Worm (Caenorhabditis elegans) whole organism, L1 larva: ENCODE data around the gene atfs-1.

Experiments
- C04F5.9 ChIP-seq: sonication (generic microtip); optimal IDR thresholded peaks from 2 replicates; lab custom pipeline; 2016; ENCODE audit warnings: missing genetic modification characterization, missing compliant biosample characterization
- C16A3.4 ChIP-seq: fragments of 150-350 bp; optimal IDR thresholded peaks from 2 replicates; lab custom pipeline; 2014; ENCODE audit warnings: missing biosample characterization, missing genetic modification characterization
- C34B4.2 ChIP-seq: sonication (generic microtip); optimal IDR thresholded peaks from 2 replicates; lab custom pipeline; 2017; ENCODE audit warnings: mild to moderate bottlenecking, missing genetic modification characterization, missing compliant biosample characterization
- aly-2 ChIP-seq: fragments of 150-350 bp; optimal IDR thresholded peaks from 2 replicates; lab custom pipeline; 2014; ENCODE audit warnings: missing biosample characterization, missing genetic modification characterization
- ama-1 ChIP-seq: fragments of 150-350 bp; optimal IDR thresholded peaks from 2 replicates; lab custom pipeline; 2014
- blmp-1 ChIP-seq: fragments of 150-350 bp; optimal IDR thresholded peaks from 2 replicates; lab custom pipeline; 2014; ENCODE audit warnings: missing biosample characterization, missing genetic modification characterization
- ceh-8 ChIP-seq: fragments of 200-800 bp; sonication (Bioruptor generic); optimal IDR thresholded peaks from 2 replicates; lab custom pipeline; 2018; ENCODE audit warnings: mild to moderate bottlenecking, missing genetic modification characterization, moderate library complexity, missing compliant biosample characterization
- ceh-82 ChIP-seq, 3 experiments: fragments of 150-350 bp in 1 of 3; sonication (generic microtip) in 2 of 3; optimal IDR thresholded peaks; 2 replicates each; lab custom pipeline; 2014 to 2017; ENCODE audit warnings: missing biosample characterization in 3 of 3, missing genetic modification characterization in 3 of 3
- ceh-88 ChIP-seq: fragments of 200-800 bp; sonication (Bioruptor generic); IDR thresholded peaks from 2 replicates; pipeline ENCODE4 v1.3.6; 2022; ENCODE audit warnings: missing genetic modification characterization, missing compliant biosample characterization
- ceh-90 ChIP-seq: sonication (generic microtip); optimal IDR thresholded peaks from 2 replicates; lab custom pipeline; 2016; ENCODE audit warnings: missing genetic modification characterization, missing compliant biosample characterization
- ces-1 ChIP-seq: fragments of 150-350 bp; optimal IDR thresholded peaks from 2 replicates; lab custom pipeline; 2014; ENCODE audit warnings: missing biosample characterization, missing genetic modification reagents, missing genetic modification characterization
- dpl-1 ChIP-seq, 3 experiments: fragments of 150-350 bp in 2 of 3; sonication (generic microtip) in 1 of 3; optimal IDR thresholded peaks; 2 replicates each; lab custom pipeline; 2014 to 2017; ENCODE audit warnings: missing biosample characterization in 3 of 3, missing genetic modification characterization in 3 of 3, missing genetic modification reagents in 3 of 3
- dsc-1 ChIP-seq: sonication (generic microtip); optimal IDR thresholded peaks from 2 replicates; lab custom pipeline; 2016; ENCODE audit warnings: mild to moderate bottlenecking, missing genetic modification characterization, missing compliant biosample characterization
- efl-1 ChIP-seq, 4 experiments: fragments of 150-350 bp; optimal IDR thresholded peaks in 3 of 4; peaks in 1 of 4; 1 replicate in 1 of 4; 2 replicates in 3 of 4; lab custom pipeline; 2014; ENCODE audit warnings: missing biosample characterization in 2 of 4, missing genetic modification characterization in 2 of 4, missing genetic modification reagents in 2 of 4
- elt-2 ChIP-seq: sonication (generic microtip); optimal IDR thresholded peaks from 2 replicates; lab custom pipeline; 2016; ENCODE audit warnings: missing genetic modification characterization, mild to moderate bottlenecking, inconsistent platforms, missing compliant biosample characterization, missing genetic modification reagents
- ets-5 ChIP-seq: fragments of 200-800 bp; sonication (Bioruptor generic); IDR thresholded peaks from 2 replicates; pipeline ENCODE4 v1.3.6; 2022; ENCODE audit warnings: missing genetic modification characterization, missing compliant biosample characterization
- fkh-10 ChIP-seq: sonication (generic microtip); optimal IDR thresholded peaks from 2 replicates; lab custom pipeline; 2017; ENCODE audit warnings: missing biosample characterization, missing genetic modification reagents, missing genetic modification characterization
- fkh-4 ChIP-seq: sonication (generic microtip); optimal IDR thresholded peaks from 2 replicates; lab custom pipeline; 2016; ENCODE audit warnings: missing compliant biosample characterization, missing genetic modification characterization, borderline replicate concordance
- fkh-8 ChIP-seq: sonication (generic microtip); optimal IDR thresholded peaks from 2 replicates; lab custom pipeline; 2016; ENCODE audit warnings: mild to moderate bottlenecking, missing genetic modification characterization, missing compliant biosample characterization
- fos-1 ChIP-seq: fragments of 150-350 bp; optimal IDR thresholded peaks from 2 replicates; lab custom pipeline; 2014; ENCODE audit warnings: missing biosample characterization, missing genetic modification characterization
- grh-1 ChIP-seq: fragments of 200-800 bp; sonication (Bioruptor generic); IDR thresholded peaks from 2 replicates; pipeline ENCODE4 v1.3.6; 2022; ENCODE audit warnings: missing genetic modification reagents, missing genetic modification characterization, missing compliant biosample characterization
- hlh-4 ChIP-seq: sonication (generic microtip); optimal IDR thresholded peaks from 2 replicates; lab custom pipeline; 2016; ENCODE audit warnings: mild to moderate bottlenecking, missing genetic modification characterization, missing compliant biosample characterization
- isw-1 ChIP-seq: fragments of 200-800 bp; sonication (Bioruptor generic); IDR thresholded peaks from 2 replicates; pipeline ENCODE4 v1.3.6; 2022; ENCODE audit warnings: missing genetic modification characterization, missing compliant biosample characterization
- jun-1 ChIP-seq: fragments of 150-350 bp; optimal IDR thresholded peaks from 2 replicates; lab custom pipeline; 2014; ENCODE audit warnings: missing biosample characterization, missing genetic modification reagents, missing genetic modification characterization
- lin-13 ChIP-seq: fragments of 150-350 bp; optimal IDR thresholded peaks from 2 replicates; lab custom pipeline; 2014; ENCODE audit warnings: missing biosample characterization, missing genetic modification reagents, missing genetic modification characterization
- lin-14 ChIP-seq: fragments of 200-800 bp; sonication (Bioruptor generic); optimal IDR thresholded peaks from 2 replicates; lab custom pipeline; 2018; ENCODE audit warnings: mild to moderate bottlenecking, missing genetic modification characterization, moderate library complexity, missing compliant biosample characterization
- lin-15B ChIP-seq: fragments of 150-350 bp; sonication (generic microtip); optimal IDR thresholded peaks from 3 replicates; lab custom pipeline; 2014; ENCODE audit warnings: missing biosample characterization, missing genetic modification characterization
- lin-35 ChIP-seq, 2 experiments: fragments of 150-350 bp; optimal IDR thresholded peaks; 2 replicates each; lab custom pipeline; 2014; ENCODE audit warnings: missing biosample characterization in 2 of 2, missing genetic modification characterization in 2 of 2, missing genetic modification reagents in 2 of 2
- lsy-2 ChIP-seq, 2 experiments: fragments of 150-350 bp; optimal IDR thresholded peaks; 2 replicates each; lab custom pipeline; 2014; ENCODE audit warnings: missing biosample characterization in 2 of 2, missing genetic modification characterization in 2 of 2
- mab-9 ChIP-seq: fragments of 200-800 bp; sonication (Bioruptor generic); IDR thresholded peaks from 2 replicates; pipeline ENCODE4 v1.3.6; 2022; ENCODE audit warnings: missing genetic modification reagents, missing genetic modification characterization, missing compliant biosample characterization
- mdl-1 ChIP-seq, 2 experiments: fragments of 150-350 bp; optimal IDR thresholded peaks; 2 replicates each; lab custom pipeline; 2014 to 2017; ENCODE audit warnings: missing biosample characterization in 2 of 2, missing genetic modification characterization in 2 of 2, inconsistent platforms in 1 of 2
- mep-1 ChIP-seq: fragments of 150-350 bp; optimal IDR thresholded peaks from 2 replicates; lab custom pipeline; 2014; ENCODE audit warnings: missing biosample characterization, missing genetic modification characterization
- nhr-19 ChIP-seq: fragments of 200-800 bp; sonication (Bioruptor generic); conservative IDR thresholded peaks from 2 replicates; pipeline ENCODE4 v1.3.6; 2022; ENCODE audit warnings: missing genetic modification characterization, missing compliant biosample characterization
- nhr-237 ChIP-seq: fragments of 150-350 bp; optimal IDR thresholded peaks from 2 replicates; lab custom pipeline; 2014; ENCODE audit warnings: missing biosample characterization, missing genetic modification characterization
- nhr-47 ChIP-seq: sonication (generic microtip); optimal IDR thresholded peaks from 2 replicates; lab custom pipeline; 2016; ENCODE audit warnings: mild to moderate bottlenecking, missing genetic modification characterization, moderate library complexity, missing compliant biosample characterization
- nhr-71 ChIP-seq: sonication (generic microtip); optimal IDR thresholded peaks from 2 replicates; lab custom pipeline; 2016; ENCODE audit warnings: mild to moderate bottlenecking, missing genetic modification characterization, moderate library complexity, missing compliant biosample characterization
- nhr-77 ChIP-seq: fragments of 150-350 bp; optimal IDR thresholded peaks from 2 replicates; lab custom pipeline; 2014; ENCODE audit warnings: missing biosample characterization, missing genetic modification characterization
- nhr-84 ChIP-seq: sonication (generic microtip); optimal IDR thresholded peaks from 2 replicates; lab custom pipeline; 2017; ENCODE audit warnings: missing biosample characterization, missing genetic modification characterization
- nhr-90 ChIP-seq: sonication (generic microtip); optimal IDR thresholded peaks from 2 replicates; lab custom pipeline; 2016; ENCODE audit warnings: mild to moderate bottlenecking, missing genetic modification characterization, missing compliant biosample characterization; ENCODE audit not compliant: poor library complexity
- pag-3 ChIP-seq: sonication (generic microtip); optimal IDR thresholded peaks from 2 replicates; lab custom pipeline; 2017; ENCODE audit warnings: missing genetic modification characterization, mild to moderate bottlenecking, missing compliant biosample characterization, antibody characterized with exemption, borderline replicate concordance; ENCODE audit not compliant: insufficient read depth
- rnt-1 ChIP-seq: sonication (generic microtip); optimal IDR thresholded peaks from 2 replicates; lab custom pipeline; 2016; ENCODE audit warnings: mild to moderate bottlenecking, missing genetic modification characterization, moderate library complexity, missing compliant biosample characterization
- snpc-4 ChIP-seq: fragments of 150-350 bp; optimal IDR thresholded peaks from 2 replicates; lab custom pipeline; 2014; ENCODE audit warnings: missing biosample characterization, missing genetic modification characterization
- snu-23 ChIP-seq: sonication (generic microtip); optimal IDR thresholded peaks from 2 replicates; lab custom pipeline; 2016; ENCODE audit warnings: missing genetic modification characterization, missing compliant biosample characterization
- sox-4 ChIP-seq: sonication (generic microtip); optimal IDR thresholded peaks from 2 replicates; lab custom pipeline; 2016; ENCODE audit warnings: missing genetic modification characterization, missing compliant biosample characterization
- sptf-1 ChIP-seq: fragments of 150-350 bp; optimal IDR thresholded peaks from 2 replicates; lab custom pipeline; 2014; ENCODE audit warnings: missing biosample characterization, missing genetic modification characterization
- swsn-7 ChIP-seq: sonication (generic microtip); optimal IDR thresholded peaks from 2 replicates; lab custom pipeline; 2016; ENCODE audit warnings: missing genetic modification characterization, missing compliant biosample characterization
- tbx-2 ChIP-seq: sonication (generic microtip); optimal IDR thresholded peaks from 2 replicates; lab custom pipeline; 2016; ENCODE audit warnings: missing genetic modification characterization, missing compliant biosample characterization
- tlp-1 ChIP-seq: fragments of 150-350 bp; optimal IDR thresholded peaks from 2 replicates; lab custom pipeline; 2014; ENCODE audit warnings: missing biosample characterization, missing genetic modification characterization
- unc-130 ChIP-seq: fragments of 150-350 bp; optimal IDR thresholded peaks from 2 replicates; lab custom pipeline; 2017; ENCODE audit warnings: missing biosample characterization, missing genetic modification characterization, inconsistent platforms
- xbp-1 ChIP-seq: sonication (generic microtip); optimal IDR thresholded peaks from 2 replicates; lab custom pipeline; 2016; ENCODE audit warnings: missing genetic modification characterization, missing compliant biosample characterization
- zip-4 ChIP-seq: fragments of 200-800 bp; sonication (Bioruptor generic); optimal IDR thresholded peaks from 2 replicates; lab custom pipeline; 2018; ENCODE audit warnings: mild to moderate bottlenecking, missing genetic modification characterization, moderate library complexity, missing compliant biosample characterization
- ztf-11 ChIP-seq, 2 experiments: sonication (generic microtip); optimal IDR thresholded peaks; 2 replicates each; lab custom pipeline; 2016 to 2017; ENCODE audit warnings: missing genetic modification characterization in 2 of 2, missing biosample characterization in 1 of 2, missing compliant biosample characterization in 1 of 2

The atfs-1 gene

ce11 chrV:14193451-14193850, at the start of gene atfs-1:
atfs-1 (plus strand) TSS chrV:14193663.
- no peak for TF ChIP-seq ces-1 (GFP tag; lab: Kevin White, UChicago)
- TF ChIP-seq nhr-237 (tag; lab: Kevin White, UChicago) = no peak
- TF ChIP-seq dpl-1 (GFP tag; optimal IDR thresholded peaks at IDR 0.05; lab: Kevin White, UChicago) = peak in 2 of 3 experiments; percentile 36 to 43
- TF ChIP-seq nhr-19 (GFP tag; lab: Robert Waterston, UW) = peak; percentile 74
- peak; percentile 66 for TF ChIP-seq elt-2 (tag; lab: Kevin White, UChicago)
- peak; percentile 83 for TF ChIP-seq rnt-1
- peak; percentile 47 for TF ChIP-seq aly-2 (tag; lab: Kevin White, UChicago)
- TF ChIP-seq ets-5 (GFP tag; lab: Robert Waterston, UW) = no peak
- no peak for TF ChIP-seq sptf-1 (tag; lab: Kevin White, UChicago)
- peak; percentile 72 for TF ChIP-seq swsn-7
- TF ChIP-seq mep-1 (tag; lab: Kevin White, UChicago) = peak; percentile 64
- TF ChIP-seq ama-1 (lab: Kevin White, UChicago) = no peak
- peak; percentile 52 for TF ChIP-seq xbp-1 (tag; lab: Kevin White, UChicago)
- TF ChIP-seq unc-130 (tag; lab: Kevin White, UChicago) = peak; percentile 7
- no peak for TF ChIP-seq pag-3
- TF ChIP-seq mab-9 = 0 out of 2 replicates have a peak, but pooled peaks have one; percentile 19
- TF ChIP-seq fkh-10 (GFP tag; lab: Kevin White, UChicago) = no peak
- TF ChIP-seq fkh-8 = peak; percentile 10
- TF ChIP-seq mdl-1 (tag; optimal IDR thresholded peaks at IDR 0.05; lab: Kevin White, UChicago) = peak in 1 of 2 experiments; percentile 68
- TF ChIP-seq C34B4.2 (tag; lab: Kevin White, UChicago) = no peak
- peak; percentile 67 for TF ChIP-seq tbx-2
- peak; percentile 63 for TF ChIP-seq nhr-77 (tag; lab: Kevin White, UChicago)
- TF ChIP-seq ceh-8 (GFP tag; lab: Kevin White, UChicago) = no peak
- peak; percentile 86 for TF ChIP-seq snu-23 (GFP tag; lab: Kevin White, UChicago)
- no peak for TF ChIP-seq C04F5.9
- peak; percentile 90 for TF ChIP-seq lin-14 (GFP tag; lab: Kevin White, UChicago)
- TF ChIP-seq ceh-82 (tag; optimal IDR thresholded peaks at IDR 0.05; lab: Kevin White, UChicago) = peak in 2 of 3 experiments; percentile 57 to 67
- no peak for TF ChIP-seq hlh-4 (tag; lab: Kevin White, UChicago)
- no peak for TF ChIP-seq ceh-88
- peak; percentile 20 for TF ChIP-seq dsc-1 (tag; lab: Kevin White, UChicago)
- TF ChIP-seq efl-1 (optimal IDR thresholded peaks at IDR 0.05; lab: Kevin White, UChicago) = peak; percentile 64 to 75
- peak; percentile 27 to 85 for TF ChIP-seq efl-1 (GFP tag; optimal IDR thresholded peaks at IDR 0.05 in 1 of 2; lab: Kevin White, UChicago)
- peak; percentile 51 for TF ChIP-seq lin-13 (GFP tag; lab: Kevin White, UChicago)
- TF ChIP-seq ztf-11 (tag; optimal IDR thresholded peaks at IDR 0.05; lab: Kevin White, UChicago) = no peak
- peak; percentile 21 for TF ChIP-seq fos-1 (tag; lab: Kevin White, UChicago)
- TF ChIP-seq grh-1 = no peak
- TF ChIP-seq tlp-1 (tag; lab: Kevin White, UChicago) = no peak
- no peak for TF ChIP-seq isw-1
- no peak for TF ChIP-seq fkh-4 (tag; lab: Kevin White, UChicago)
- TF ChIP-seq ceh-90 = no peak
- peak; percentile 72 for TF ChIP-seq nhr-47
- TF ChIP-seq lin-35 (GFP tag; optimal IDR thresholded peaks at IDR 0.05; lab: Kevin White, UChicago) = peak; percentile 55 to 78
- TF ChIP-seq sox-4 = peak; percentile 3
- TF ChIP-seq blmp-1 = peak; percentile 99
- TF ChIP-seq nhr-71 (tag; lab: Kevin White, UChicago) = peak; percentile 87
- no peak for TF ChIP-seq nhr-84 (tag; lab: Kevin White, UChicago)
- TF ChIP-seq nhr-90 (tag; lab: Kevin White, UChicago) = peak; percentile 73
- TF ChIP-seq zip-4 = peak; percentile 47
- TF ChIP-seq snpc-4 = no peak
- TF ChIP-seq C16A3.4 (tag; lab: Kevin White, UChicago) = peak; percentile 12
- peak; percentile 49 to 68 for TF ChIP-seq lsy-2 (tag; optimal IDR thresholded peaks at IDR 0.05; lab: Kevin White, UChicago)
- peak; percentile 21 for TF ChIP-seq lin-15B (tag; lab: Kevin White, UChicago)
- peak; percentile 70 for TF ChIP-seq jun-1 (tag; lab: Kevin White, UChicago)
